Worm (Caenorhabditis elegans): ENCODE measurements around the gene lact-9.

The lact-9 gene

ce11 chrIV:13778710-13779109 lies 6.7 kb downstream of the lact-9 start, which contains the start of gene gly-10:
Gene gly-10, plus strand, starts transcription at chrIV:13779096.
- TF ChIP-seq W03F9.2 (tag; optimal IDR thresholded peaks at IDR 0.05) (no peak), dao-5 (tag; optimal IDR thresholded peaks at IDR 0.05) (no peak), him-1 (tag; optimal IDR thresholded peaks at IDR 0.05) (no peak)

ce11 chrIV:13777480-13777879 lies 8.0 kb downstream of the lact-9 start, which contains the start of gene rpl-18:
Gene rpl-18, plus strand, starts transcription at chrIV:13777865.
- TF ChIP-seq dao-5 (tag; optimal IDR thresholded peaks at IDR 0.05) (no peak), him-1 (tag; optimal IDR thresholded peaks at IDR 0.05) (no peak), W03F9.2 (tag; optimal IDR thresholded peaks at IDR 0.05) (peak; percentile 74)

ce11 chrIV:13776745-13777144 lies 8.7 kb downstream of the lact-9 start:
- TF ChIP-seq dao-5 (tag; optimal IDR thresholded peaks at IDR 0.05) (no peak), W03F9.2 (tag; optimal IDR thresholded peaks at IDR 0.05) (no peak), him-1 (tag; optimal IDR thresholded peaks at IDR 0.05) (no peak)

DNA sequence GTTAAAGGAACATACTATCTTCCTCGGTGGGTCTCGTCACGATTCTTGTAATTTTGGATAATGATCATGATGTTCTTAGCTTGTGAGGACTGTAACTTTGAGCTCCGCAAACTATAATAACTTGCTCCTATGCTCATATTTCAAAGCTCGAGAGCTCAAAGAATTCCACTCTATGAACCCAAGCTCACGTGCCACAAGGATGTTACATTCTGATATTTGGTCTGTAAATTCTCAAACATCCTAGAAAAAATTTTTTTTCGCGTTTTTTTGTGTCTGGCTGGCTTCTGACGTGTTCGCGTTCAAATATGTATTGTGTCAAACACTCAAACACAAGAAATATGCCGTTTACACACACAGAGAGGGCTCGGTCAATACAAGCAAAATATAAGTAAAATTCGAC lies 9.3 kb downstream of the lact-9 start, which contains the start of gene Y45F10D.16:
TSS of gene Y45F10D.16 (plus strand) at position 301 of the 400 bp plus-strand sequence.
- TF ChIP-seq him-1 (tag; optimal IDR thresholded peaks at IDR 0.05) (no peak), W03F9.2 (tag; optimal IDR thresholded peaks at IDR 0.05) (no peak), dao-5 (tag; optimal IDR thresholded peaks at IDR 0.05) (no peak)

DNA sequence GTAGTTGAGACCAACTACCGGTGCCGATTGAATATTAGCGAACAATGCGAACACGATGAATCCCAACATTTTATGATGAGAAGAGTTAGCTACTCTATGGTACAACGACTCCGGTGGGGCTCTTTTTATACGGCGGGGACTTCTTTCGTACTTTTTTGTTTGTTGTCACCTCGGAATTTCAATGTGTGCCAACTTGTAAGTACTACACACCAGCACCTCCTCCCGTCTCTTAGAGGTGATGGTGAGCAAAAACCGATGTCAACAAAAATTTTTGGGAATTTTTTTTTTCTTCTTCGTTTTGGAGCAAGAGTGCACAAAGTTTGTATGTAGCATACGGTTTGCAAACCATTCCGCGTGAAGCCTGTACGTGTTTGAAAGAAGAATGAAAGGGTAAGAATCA lies 10.9 kb downstream of the lact-9 start, which contains the start of gene Y45F10D.2:
TSS of gene Y45F10D.2 (minus strand) at position 101 of the 400 bp plus-strand sequence.
- no peak for TF ChIP-seq W03F9.2 (tag; optimal IDR thresholded peaks at IDR 0.05)
- TF ChIP-seq dao-5 (tag; optimal IDR thresholded peaks at IDR 0.05), result no peak
- TF ChIP-seq him-1 (tag; optimal IDR thresholded peaks at IDR 0.05), result no peak

- TF ChIP-seq dao-5 (tag; optimal IDR thresholded peaks at IDR 0.05) (no peak), him-1 (tag; optimal IDR thresholded peaks at IDR 0.05) (no peak), W03F9.2 (tag; optimal IDR thresholded peaks at IDR 0.05) (no peak)
These were observed 20.7 kb downstream of the lact-9 start for ce11 chrIV:13764708-13765107.

DNA sequence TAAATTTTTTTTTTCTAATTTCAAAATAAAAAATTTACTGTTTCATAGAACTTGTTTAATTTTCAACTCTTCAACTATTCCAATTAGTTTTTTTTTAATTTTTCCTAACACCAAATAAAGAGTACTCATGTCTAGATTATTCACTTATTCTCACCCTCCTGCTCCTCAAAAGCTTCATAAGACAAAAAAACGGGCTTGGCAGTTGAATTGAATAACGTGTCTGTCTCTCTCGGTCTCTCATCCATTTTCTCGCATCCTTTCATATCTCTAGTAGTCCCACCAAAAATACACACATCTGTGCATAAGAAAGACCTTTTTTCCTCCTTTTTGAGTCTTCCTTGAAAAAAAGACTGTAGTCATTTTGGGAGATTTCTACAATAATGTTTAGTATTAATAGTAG lies 22.0 kb downstream of the lact-9 start:
- TF ChIP-seq W03F9.2 (tag; optimal IDR thresholded peaks at IDR 0.05) (no peak), him-1 (tag; optimal IDR thresholded peaks at IDR 0.05) (no peak), dao-5 (tag; optimal IDR thresholded peaks at IDR 0.05) (no peak)

- TF ChIP-seq him-1 (tag; optimal IDR thresholded peaks at IDR 0.05), result no peak
- TF ChIP-seq W03F9.2 (tag; optimal IDR thresholded peaks at IDR 0.05), result no peak
- TF ChIP-seq dao-5 (tag; optimal IDR thresholded peaks at IDR 0.05), result no peak
These were observed 29.8 kb downstream of the lact-9 start for ce11 chrIV:13755619-13756018.

- no peak for TF ChIP-seq W03F9.2 (tag; optimal IDR thresholded peaks at IDR 0.05)
- TF ChIP-seq dao-5 (tag; optimal IDR thresholded peaks at IDR 0.05), result no peak
- TF ChIP-seq him-1 (tag; optimal IDR thresholded peaks at IDR 0.05), result no peak
These were observed 35.4 kb downstream of the lact-9 start, which contains the start of gene sorb-1 for ce11 chrIV:13750033-13750432. Gene sorb-1, plus strand, starts transcription at chrIV:13750333.

DNA sequence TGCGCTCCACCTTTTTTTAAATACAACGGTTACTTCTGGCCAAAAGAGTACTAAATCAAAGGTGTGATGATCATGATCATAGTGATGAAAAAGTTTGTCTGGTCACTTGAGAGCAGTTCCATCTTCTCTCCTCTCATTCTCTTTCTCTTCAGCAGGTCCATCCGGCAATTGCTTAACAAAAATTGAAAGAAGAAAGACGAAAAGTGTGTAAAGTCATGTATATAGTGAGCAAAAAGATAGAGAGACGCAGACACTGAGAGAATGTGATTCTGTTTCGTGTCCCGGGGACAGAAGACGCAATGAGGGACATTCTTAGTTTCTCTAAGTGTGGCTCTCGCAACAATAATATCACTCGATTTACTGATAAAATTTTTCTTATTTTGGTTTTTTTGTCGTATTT lies 36.6 kb downstream of the lact-9 start:
- TF ChIP-seq W03F9.2 (tag; optimal IDR thresholded peaks at IDR 0.05), result no peak
- no peak for TF ChIP-seq him-1 (tag; optimal IDR thresholded peaks at IDR 0.05)

ce11 chrIV:13745409-13745808 lies 40.0 kb downstream of the lact-9 start, which contains the start of gene C47A4.5:
Gene C47A4.5, plus strand, starts transcription at chrIV:13745709.
- TF ChIP-seq W03F9.2 (tag; optimal IDR thresholded peaks at IDR 0.05) (no peak), him-1 (tag; optimal IDR thresholded peaks at IDR 0.05) (no peak), dao-5 (tag; optimal IDR thresholded peaks at IDR 0.05) (no peak)

- TF ChIP-seq dao-5 (tag; optimal IDR thresholded peaks at IDR 0.05), result no peak
- TF ChIP-seq W03F9.2 (tag; optimal IDR thresholded peaks at IDR 0.05), result no peak
- TF ChIP-seq him-1 (tag; optimal IDR thresholded peaks at IDR 0.05), result no peak
These were observed 43.2 kb downstream of the lact-9 start, which contains the start of gene C47A4.3 for ce11 chrIV:13742244-13742643. Gene C47A4.3, minus strand, starts transcription at chrIV:13742344.

All from whole organism, L4/young adult.